Worm (Caenorhabditis elegans) whole organism, young adult: ENCODE measurements around the gene B0280.7.

Experiments
- D2030.7 ChIP-seq: fragments of 200-800 bp; sonication (Bioruptor generic); IDR thresholded peaks from 2 replicates; pipeline ENCODE4 v1.3.6; 2022; ENCODE audit warnings: missing genetic modification reagents, missing genetic modification characterization, missing compliant biosample characterization
- F10E7.11 ChIP-seq: sonication (generic microtip); optimal IDR thresholded peaks from 2 replicates; lab custom pipeline; 2017; ENCODE audit warnings: mild to moderate bottlenecking, missing genetic modification characterization, moderate library complexity, missing compliant biosample characterization
- F22D6.2 ChIP-seq: sonication (generic microtip); optimal IDR thresholded peaks from 2 replicates; lab custom pipeline; 2016; ENCODE audit warnings: mild to moderate bottlenecking, missing genetic modification characterization, missing compliant biosample characterization
- F23B12.7 ChIP-seq: sonication (generic microtip); optimal IDR thresholded peaks from 2 replicates; lab custom pipeline; 2017; ENCODE audit warnings: missing genetic modification characterization, mild to moderate bottlenecking, missing compliant biosample characterization, antibody characterized with exemption, moderate library complexity; ENCODE audit not compliant: insufficient read depth
- F33H1.4 ChIP-seq: fragments of 200-800 bp; sonication (Bioruptor generic); IDR thresholded peaks from 2 replicates; pipeline ENCODE4 v1.3.6; 2022; ENCODE audit warnings: missing genetic modification reagents, missing genetic modification characterization, missing compliant biosample characterization
- F37B4.10 ChIP-seq: fragments of 200-800 bp; sonication (Bioruptor generic); IDR thresholded peaks from 2 replicates; pipeline ENCODE4 v1.3.6; 2022; ENCODE audit warnings: missing genetic modification characterization, missing compliant biosample characterization
- F55B11.4 ChIP-seq: sonication (generic microtip); optimal IDR thresholded peaks from 2 replicates; lab custom pipeline; 2016; ENCODE audit warnings: missing compliant biosample characterization, missing genetic modification characterization, borderline replicate concordance; ENCODE audit not compliant: insufficient read depth
- K11D2.4 ChIP-seq: fragments of 200-800 bp; sonication (Bioruptor generic); IDR thresholded peaks from 2 replicates; pipeline ENCODE4 v1.3.6; 2022; ENCODE audit warnings: missing genetic modification reagents, missing genetic modification characterization, missing compliant biosample characterization
- T07F8.4 ChIP-seq: sonication (generic microtip); optimal IDR thresholded peaks from 2 replicates; lab custom pipeline; 2016; ENCODE audit warnings: mild to moderate bottlenecking, missing genetic modification characterization, moderate library complexity, missing compliant biosample characterization
- Y53G8AR.9 ChIP-seq: fragments of 200-800 bp; sonication (Bioruptor generic); conservative IDR thresholded peaks from 2 replicates; pipeline ENCODE4 v1.3.6; 2022; ENCODE audit warnings: missing genetic modification reagents, missing genetic modification characterization, missing compliant biosample characterization
- Y67H2A.10 ChIP-seq: fragments of 200-800 bp; sonication (Bioruptor generic); conservative IDR thresholded peaks from 2 replicates; pipeline ENCODE4 v1.3.6; 2022; ENCODE audit warnings: missing genetic modification reagents, missing genetic modification characterization, missing compliant biosample characterization
- Y95B8A.8 ChIP-seq: fragments of 200-800 bp; sonication (Bioruptor generic); IDR thresholded peaks from 2 replicates; pipeline ENCODE4 v1.3.6; 2022; ENCODE audit warnings: missing genetic modification reagents, missing genetic modification characterization, missing compliant biosample characterization
- akir-1 ChIP-seq: fragments of 200-800 bp; sonication (Bioruptor generic); optimal IDR thresholded peaks from 2 replicates; lab custom pipeline; 2018; ENCODE audit warnings: mild to moderate bottlenecking, missing genetic modification characterization, moderate library complexity, missing compliant biosample characterization
- attf-5 ChIP-seq: fragments of 200-800 bp; sonication (Bioruptor generic); optimal IDR thresholded peaks from 2 replicates; lab custom pipeline; 2018; ENCODE audit warnings: mild to moderate bottlenecking, missing genetic modification characterization, missing compliant biosample characterization
- ccch-3 ChIP-seq: fragments of 200-800 bp; sonication (Bioruptor generic); optimal IDR thresholded peaks from 2 replicates; lab custom pipeline; 2018; ENCODE audit warnings: mild to moderate bottlenecking, missing genetic modification characterization, missing compliant biosample characterization
- cebp-1 ChIP-seq, 2 experiments: fragments of 200-800 bp in 1 of 2; sonication (Bioruptor generic) in 1 of 2; sonication (generic microtip) in 1 of 2; IDR thresholded peaks in 1 of 2; optimal IDR thresholded peaks in 1 of 2; 2 replicates each; pipeline versions ENCODE4 v1.3.6 to Lab custom; 2017 to 2022; ENCODE audit warnings: missing compliant biosample characterization in 2 of 2, missing genetic modification characterization in 2 of 2, mild to moderate bottlenecking in 1 of 2, missing genetic modification reagents in 1 of 2, moderate library complexity in 1 of 2
- cebp-2 ChIP-seq: fragments of 200-800 bp; sonication (Bioruptor generic); IDR thresholded peaks from 2 replicates; pipeline ENCODE4 v1.3.6; 2022; ENCODE audit warnings: missing genetic modification characterization, missing compliant biosample characterization
- ceh-100 ChIP-seq: fragments of 200-800 bp; sonication (Bioruptor generic); IDR thresholded peaks from 2 replicates; pipeline ENCODE4 v1.3.6; 2022; ENCODE audit warnings: missing genetic modification reagents, missing genetic modification characterization, missing compliant biosample characterization
- ceh-58 ChIP-seq: fragments of 200-800 bp; sonication (Bioruptor generic); IDR thresholded peaks from 2 replicates; pipeline ENCODE4 v1.3.6; 2022; ENCODE audit warnings: missing genetic modification characterization, missing compliant biosample characterization
- ceh-91 ChIP-seq: fragments of 200-800 bp; sonication (Bioruptor generic); IDR thresholded peaks from 2 replicates; pipeline ENCODE4 v1.3.6; 2022; ENCODE audit warnings: missing genetic modification reagents, missing genetic modification characterization, missing compliant biosample characterization
- chd-7 ChIP-seq: sonication (generic microtip); optimal IDR thresholded peaks from 2 replicates; lab custom pipeline; 2016; ENCODE audit warnings: mild to moderate bottlenecking, missing genetic modification characterization, moderate library complexity, missing compliant biosample characterization
- egl-44 ChIP-seq: fragments of 200-800 bp; sonication (Bioruptor generic); IDR thresholded peaks from 2 replicates; pipeline ENCODE4 v1.3.6; 2022; ENCODE audit warnings: missing genetic modification reagents, missing genetic modification characterization, missing compliant biosample characterization
- hmg-1.2 ChIP-seq: fragments of 200-800 bp; sonication (Bioruptor generic); IDR thresholded peaks from 2 replicates; pipeline ENCODE4 v1.3.6; 2022; ENCODE audit warnings: missing genetic modification reagents, missing genetic modification characterization, missing compliant biosample characterization
- hmg-20 ChIP-seq: fragments of 200-800 bp; sonication (Bioruptor generic); IDR thresholded peaks from 2 replicates; pipeline ENCODE4 v1.3.6; 2022; ENCODE audit warnings: missing genetic modification reagents, missing genetic modification characterization, missing compliant biosample characterization
- hrde-1 ChIP-seq: sonication (generic microtip); optimal IDR thresholded peaks from 2 replicates; lab custom pipeline; 2016; ENCODE audit warnings: missing genetic modification characterization, mild to moderate bottlenecking, missing compliant biosample characterization, moderate library complexity, missing genotype, missing genetic modification reagents, borderline replicate concordance
- hsf-1 ChIP-seq: fragments of 200-800 bp; sonication (Bioruptor generic); IDR thresholded peaks from 2 replicates; pipeline ENCODE4 v1.3.6; 2022; ENCODE audit warnings: missing genetic modification reagents, missing genetic modification characterization, missing compliant biosample characterization
- lin-54 ChIP-seq: fragments of 200-800 bp; sonication (Bioruptor generic); optimal IDR thresholded peaks from 2 replicates; lab custom pipeline; 2018; ENCODE audit warnings: mild to moderate bottlenecking, missing genetic modification characterization, missing compliant biosample characterization
- lsl-1 ChIP-seq: fragments of 200-800 bp; sonication (Bioruptor generic); optimal IDR thresholded peaks from 2 replicates; lab custom pipeline; 2018; ENCODE audit warnings: mild to moderate bottlenecking, missing genetic modification characterization, moderate library complexity, missing compliant biosample characterization
- madf-6 ChIP-seq: fragments of 200-800 bp; sonication (Bioruptor generic); IDR thresholded peaks from 2 replicates; pipeline ENCODE4 v1.3.6; 2022; ENCODE audit warnings: missing genetic modification reagents, missing genetic modification characterization, missing compliant biosample characterization
- mcd-1 ChIP-seq: fragments of 200-800 bp; sonication (Bioruptor generic); IDR thresholded peaks from 2 replicates; pipeline ENCODE4 v1.3.6; 2022; ENCODE audit warnings: missing genetic modification reagents, missing genetic modification characterization, missing compliant biosample characterization
- mes-4 ChIP-seq: sonication (generic microtip); optimal IDR thresholded peaks from 2 replicates; lab custom pipeline; 2016; ENCODE audit warnings: missing genotype, missing genetic modification characterization, missing compliant biosample characterization
- mxl-1 ChIP-seq: sonication (generic microtip); optimal IDR thresholded peaks from 2 replicates; lab custom pipeline; 2016; ENCODE audit warnings: missing genetic modification characterization, missing compliant biosample characterization
- nfya-1 ChIP-seq: sonication (generic microtip); optimal IDR thresholded peaks from 2 replicates; lab custom pipeline; 2017; ENCODE audit warnings: antibody characterized with exemption, missing compliant biosample characterization, missing genetic modification characterization, borderline replicate concordance; ENCODE audit not compliant: insufficient read depth
- nhr-120 ChIP-seq: fragments of 200-800 bp; sonication (Bioruptor generic); IDR thresholded peaks from 2 replicates; pipeline ENCODE4 v1.3.6; 2022; ENCODE audit warnings: missing genetic modification characterization, missing compliant biosample characterization
- pha-4 ChIP-seq: fragments of 150-350 bp; sonication (generic microtip); optimal IDR thresholded peaks from 2 replicates; lab custom pipeline; 2014; ENCODE audit warnings: missing biosample characterization, missing genetic modification reagents, missing genetic modification characterization
- rec-8 ChIP-seq, 2 experiments: sonication (generic microtip); optimal IDR thresholded peaks; 2 replicates each; lab custom pipeline; 2016; ENCODE audit warnings: mild to moderate bottlenecking in 2 of 2, missing genetic modification characterization in 2 of 2, missing genetic modification reagents in 2 of 2, missing genotype in 2 of 2, missing biosample characterization in 1 of 2, missing compliant biosample characterization in 1 of 2, moderate library complexity in 1 of 2
- sdz-38 ChIP-seq: sonication (generic microtip); optimal IDR thresholded peaks from 2 replicates; lab custom pipeline; 2016; ENCODE audit warnings: missing genotype, missing genetic modification characterization, missing compliant biosample characterization
- sea-2 ChIP-seq: fragments of 200-800 bp; sonication (Bioruptor generic); IDR thresholded peaks from 2 replicates; pipeline ENCODE4 v1.3.6; 2022; ENCODE audit warnings: missing genetic modification characterization, missing compliant biosample characterization
- snpc-1.3 ChIP-seq: sonication (generic microtip); optimal IDR thresholded peaks from 2 replicates; lab custom pipeline; 2017; ENCODE audit warnings: missing genetic modification characterization, mild to moderate bottlenecking, missing compliant biosample characterization, antibody characterized with exemption, moderate library complexity, missing genotype, missing genetic modification reagents; ENCODE audit not compliant: insufficient read depth
- snpc-4 ChIP-seq, 5 experiments: fragments of 150-350 bp in 1 of 5; sonication (generic microtip) in 4 of 5; optimal IDR thresholded peaks; 2 replicates each; lab custom pipeline; 2014 to 2018; ENCODE audit warnings: missing genetic modification characterization in 5 of 5, missing biosample characterization in 3 of 5, antibody characterized with exemption in 2 of 5, mild to moderate bottlenecking in 2 of 5, missing compliant biosample characterization in 2 of 5, missing genotype in 2 of 5, moderate library complexity in 2 of 5, missing genetic modification reagents in 1 of 5
- sptf-2 ChIP-seq: fragments of 200-800 bp; sonication (Bioruptor generic); optimal IDR thresholded peaks from 2 replicates; lab custom pipeline; 2018; ENCODE audit warnings: mild to moderate bottlenecking, missing genetic modification characterization, missing compliant biosample characterization
- unc-130 ChIP-seq: sonication (generic microtip); optimal IDR thresholded peaks from 2 replicates; lab custom pipeline; 2016; ENCODE audit warnings: missing genetic modification reagents, missing genetic modification characterization, missing compliant biosample characterization
- unc-62 ChIP-seq: fragments of 150-350 bp; optimal IDR thresholded peaks from 2 replicates; lab custom pipeline; 2014; ENCODE audit warnings: missing biosample characterization, missing genetic modification reagents, missing genetic modification characterization
- zfh-2 ChIP-seq: fragments of 200-800 bp; sonication (Bioruptor generic); conservative IDR thresholded peaks from 2 replicates; pipeline ENCODE4 v1.3.6; 2022; ENCODE audit warnings: missing genetic modification reagents, missing genetic modification characterization, missing compliant biosample characterization
- ztf-22 ChIP-seq: fragments of 200-800 bp; sonication (Bioruptor generic); optimal IDR thresholded peaks from 2 replicates; lab custom pipeline; 2018; ENCODE audit warnings: mild to moderate bottlenecking, missing genetic modification characterization, moderate library complexity, missing compliant biosample characterization
- ztf-25 ChIP-seq: fragments of 200-800 bp; sonication (Bioruptor generic); IDR thresholded peaks from 2 replicates; pipeline ENCODE4 v1.3.6; 2022; ENCODE audit warnings: missing genetic modification reagents, missing genetic modification characterization, missing compliant biosample characterization
- ztf-26 ChIP-seq: sonication (generic microtip); optimal IDR thresholded peaks from 2 replicates; lab custom pipeline; 2017; ENCODE audit warnings: missing genetic modification characterization, missing compliant biosample characterization

The B0280.7 gene

DNA sequence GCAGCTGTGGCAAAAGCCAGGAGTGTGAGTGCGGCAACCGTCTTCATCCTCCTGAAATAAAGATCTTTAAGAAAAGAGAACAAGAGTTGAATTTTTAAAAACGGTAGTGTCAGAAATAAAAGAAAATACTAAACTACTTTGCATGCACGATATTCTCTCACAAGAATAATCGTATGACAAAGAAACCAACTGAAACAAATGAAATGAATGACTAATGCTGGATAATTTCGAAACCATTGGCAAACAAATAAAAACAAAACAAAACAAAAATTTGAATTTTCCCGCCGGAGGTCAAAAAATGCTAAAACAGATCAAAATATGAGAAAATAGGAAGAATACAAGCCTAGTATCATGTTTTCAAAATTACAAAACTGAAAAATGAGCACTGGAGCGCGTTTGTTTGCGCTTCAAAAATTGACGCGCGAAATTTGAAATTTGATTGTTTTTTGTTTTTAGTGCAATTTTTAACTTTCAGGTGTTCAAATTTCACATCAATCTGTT, 7.7 kb downstream of the B0280.7 start, which contains the start of gene cpg-2 (continued):
- TF ChIP-seq hsf-1 (GFP tag; lab: Robert Waterston, UW) (peak; percentile 86), attf-5 (GFP tag; lab: Kevin White, UChicago) (no peak), mes-4 (tag; lab: Kevin White, UChicago) (no peak), F37B4.10 (GFP tag; lab: Robert Waterston, UW) (no peak), sptf-2 (GFP tag; lab: Kevin White, UChicago) (no peak), T07F8.4 (tag; lab: Kevin White, UChicago) (no peak), lsl-1 (GFP tag; lab: Kevin White, UChicago) (peak; percentile 88), F33H1.4 (GFP tag; lab: Robert Waterston, UW) (peak; percentile 85), unc-62 (GFP tag; lab: Kevin White, UChicago) (no peak), chd-7 (tag; lab: Kevin White, UChicago) (no peak), Y67H2A.10 (GFP tag; lab: Robert Waterston, UW) (no peak), akir-1 (GFP tag; lab: Kevin White, UChicago) (no peak), ztf-25 (GFP tag; lab: Robert Waterston, UW) (no peak), F55B11.4 (tag; lab: Kevin White, UChicago) (no peak), pha-4 (tag; lab: Kevin White, UChicago) (no peak), D2030.7 (GFP tag; lab: Robert Waterston, UW) (peak; percentile 98), sea-2 (no peak), Y95B8A.8 (peak; percentile 84), nfya-1 (tag; lab: Kevin White, UChicago) (no peak), ceh-100 (GFP tag; lab: Robert Waterston, UW) (no peak), ztf-26 (tag; lab: Kevin White, UChicago) (no peak), F23B12.7 (tag; lab: Kevin White, UChicago) (peak; percentile 64), hmg-20 (GFP tag; lab: Robert Waterston, UW) (no peak), mcd-1 (GFP tag; lab: Robert Waterston, UW) (peak; percentile 81), lin-54 (GFP tag; lab: Kevin White, UChicago) (peak; percentile 96), ccch-3 (GFP tag; lab: Kevin White, UChicago) (no peak), nhr-120 (GFP tag; lab: Robert Waterston, UW) (no peak), F22D6.2 (tag; lab: Kevin White, UChicago) (no peak), snpc-1.3 (tag; lab: Kevin White, UChicago) (peak; percentile 89), Y53G8AR.9 (GFP tag; lab: Robert Waterston, UW) (peak; percentile 73; the same call in 1 of the 2 replicates), madf-6 (GFP tag; lab: Robert Waterston, UW) (peak; percentile 100), cebp-1 (GFP tag; IDR thresholded peaks at IDR 0.05; lab: Robert Waterston, UW) (no peak), cebp-1 (tag; optimal IDR thresholded peaks at IDR 0.05; lab: Kevin White, UChicago) (no peak), sdz-38 (tag; lab: Kevin White, UChicago) (no peak), ceh-58 (GFP tag; lab: Robert Waterston, UW) (no peak), rec-8 (tag; optimal IDR thresholded peaks at IDR 0.05; lab: Kevin White, UChicago) (no peak), K11D2.4 (GFP tag; lab: Robert Waterston, UW) (no peak), F10E7.11 (tag; lab: Kevin White, UChicago) (no peak), cebp-2 (GFP tag; lab: Robert Waterston, UW) (no peak), ztf-22 (GFP tag; lab: Kevin White, UChicago) (no peak), zfh-2 (no peak), egl-44 (GFP tag; lab: Robert Waterston, UW) (no peak), hmg-1.2 (GFP tag; lab: Robert Waterston, UW) (peak; percentile 66), unc-130 (GFP tag; lab: Kevin White, UChicago) (peak; percentile 94), hrde-1 (tag; lab: Kevin White, UChicago) (peak; percentile 50), mxl-1 (tag; lab: Kevin White, UChicago) (no peak), snpc-4 (GFP tag; optimal IDR thresholded peaks at IDR 0.05; lab: Kevin White, UChicago) (peak; percentile 58), snpc-4 (tag; optimal IDR thresholded peaks at IDR 0.05; lab: Kevin White, UChicago) (peak in 3 of 4 experiments; percentile 11 to 62 (median 55)), ceh-91 (GFP tag; lab: Robert Waterston, UW) (peak; percentile 98)
